Fruit fly (Drosophila melanogaster) whole organism, embryonic: Measurements from ENCODE around the gene CG33721.

ENCODE experiments used
- ATbp ChIP-seq: fragments of 200-800 bp; sonication (Bioruptor generic); optimal IDR thresholded peaks from 2 replicates; lab custom pipeline; 2017; ENCODE audit warnings: missing biosample characterization, mild to moderate bottlenecking, missing genetic modification characterization, missing genetic modification reagents
- CG10366 ChIP-seq: fragments of 200-800 bp; sonication (Bioruptor generic); IDR thresholded peaks from 2 replicates; pipeline ENCODE4 v1.3.6; 2022; ENCODE audit warnings: missing biosample characterization, missing genetic modification characterization
- CG11560 ChIP-seq: fragments of 200-800 bp; sonication (Bioruptor generic); IDR thresholded peaks from 3 replicates; pipeline ENCODE4 v1.3.6; 2022; ENCODE audit warnings: missing biosample characterization, missing genetic modification characterization
- CG12299 ChIP-seq: fragments of 200-800 bp; sonication (Bioruptor generic); optimal IDR thresholded peaks from 2 replicates; lab custom pipeline; 2018; ENCODE audit warnings: missing biosample characterization, mild to moderate bottlenecking, missing genetic modification characterization
- CG1233 ChIP-seq: fragments of 200-800 bp; sonication (Bioruptor generic); optimal IDR thresholded peaks from 4 replicates; lab custom pipeline; 2018; ENCODE audit warnings: missing biosample characterization, mild to moderate bottlenecking, missing genetic modification characterization
- CG12659 ChIP-seq: fragments of 200-800 bp; sonication (Bioruptor generic); optimal IDR thresholded peaks from 3 replicates; lab custom pipeline; 2017; ENCODE audit warnings: mild to moderate bottlenecking, missing biosample characterization, missing genetic modification reagents, missing genetic modification characterization
- CG13287 ChIP-seq: fragments of 200-800 bp; sonication (Bioruptor generic); IDR thresholded peaks from 2 replicates; pipeline ENCODE4 v1.3.6; 2022; ENCODE audit warnings: missing biosample characterization, missing genetic modification characterization; ENCODE audit not compliant: partially characterized antibody
- CG14441 ChIP-seq: fragments of 200-800 bp; sonication (Bioruptor generic); IDR thresholded peaks from 2 replicates; pipeline ENCODE4 v1.3.6; 2022; ENCODE audit warnings: missing biosample characterization, missing genetic modification characterization
- CG14710 ChIP-seq: fragments of 200-800 bp; sonication (Bioruptor generic); optimal IDR thresholded peaks from 3 replicates; lab custom pipeline; 2019; ENCODE audit warnings: missing biosample characterization, mild to moderate bottlenecking, missing genetic modification characterization, moderate library complexity
- CG16815 ChIP-seq: fragments of 200-800 bp; sonication (Bioruptor generic); optimal IDR thresholded peaks from 3 replicates; lab custom pipeline; 2017; ENCODE audit warnings: missing biosample characterization, mild to moderate bottlenecking, missing genetic modification characterization
- CG18476 ChIP-seq: fragments of 200-800 bp; sonication (Bioruptor generic); optimal IDR thresholded peaks from 2 replicates; lab custom pipeline; 2016; ENCODE audit warnings: missing biosample characterization, mild to moderate bottlenecking, missing genetic modification characterization
- CG2116 ChIP-seq: fragments of 200-800 bp; sonication (Bioruptor generic); optimal IDR thresholded peaks from 3 replicates; lab custom pipeline; 2018; ENCODE audit warnings: missing biosample characterization, mild to moderate bottlenecking, missing genetic modification characterization
- CG2202 ChIP-seq: fragments of 200-800 bp; sonication (Bioruptor generic); optimal IDR thresholded peaks from 2 replicates; lab custom pipeline; 2018; ENCODE audit warnings: missing biosample characterization, mild to moderate bottlenecking, missing genetic modification characterization
- CG4360 ChIP-seq: fragments of 200-800 bp; sonication (Bioruptor generic); IDR thresholded peaks from 2 replicates; pipeline ENCODE4 v1.3.6; 2022; ENCODE audit warnings: missing biosample characterization, missing genetic modification characterization
- CG6791 ChIP-seq: fragments of 200-800 bp; sonication (Bioruptor generic); IDR thresholded peaks from 3 replicates; pipeline ENCODE4 v1.3.6; 2022; ENCODE audit warnings: missing biosample characterization, missing genetic modification characterization; ENCODE audit not compliant: partially characterized antibody
- CG7271 ChIP-seq: fragments of 200-800 bp; sonication (Bioruptor generic); optimal IDR thresholded peaks from 2 replicates; lab custom pipeline; 2018; ENCODE audit warnings: missing biosample characterization, mild to moderate bottlenecking, missing genetic modification characterization, moderate library complexity
- Dad ChIP-seq: fragments of 200-800 bp; sonication (Bioruptor generic); optimal IDR thresholded peaks from 3 replicates; lab custom pipeline; 2016; ENCODE audit warnings: missing biosample characterization, missing genetic modification characterization
- Dll ChIP-seq: fragments of 200-800 bp; sonication (Bioruptor generic); IDR thresholded peaks from 4 replicates; pipeline ENCODE4 v1.3.6; 2022; ENCODE audit warnings: missing biosample characterization, missing genetic modification characterization; ENCODE audit not compliant: partially characterized antibody
- Doc2 ChIP-seq: fragments of 200-800 bp; sonication (Bioruptor generic); IDR thresholded peaks from 2 replicates; pipeline ENCODE4 v1.3.6; 2022; ENCODE audit warnings: missing biosample characterization, missing genetic modification characterization
- Dp ChIP-seq: fragments of 200-800 bp; sonication (Bioruptor generic); optimal IDR thresholded peaks from 2 replicates; lab custom pipeline; 2018; ENCODE audit warnings: missing biosample characterization, mild to moderate bottlenecking, missing genetic modification characterization, moderate library complexity
- Dref ChIP-seq: fragments of 200-800 bp; sonication (Bioruptor generic); IDR thresholded peaks from 2 replicates; pipeline ENCODE4 v1.3.6; 2022; ENCODE audit warnings: missing biosample characterization, missing genetic modification characterization
- E2f2 ChIP-seq: fragments of 200-800 bp; sonication (Bioruptor generic); IDR thresholded peaks from 2 replicates; pipeline ENCODE4 v1.3.6; 2022; ENCODE audit warnings: missing biosample characterization, missing genetic modification characterization
- Eip74EF ChIP-seq, 2 experiments: fragments of 200-800 bp in 1 of 2; fragments of >200 bp in 1 of 2; sonication (Bioruptor generic) in 1 of 2; optimal IDR thresholded peaks; 2 replicates each; lab custom pipeline; 2017 to 2019; ENCODE audit warnings: missing biosample characterization in 2 of 2, missing genetic modification characterization in 2 of 2, mild to moderate bottlenecking in 1 of 2, moderate library complexity in 1 of 2
- Elba2 ChIP-seq: fragments of 200-800 bp; sonication (Bioruptor generic); optimal IDR thresholded peaks from 3 replicates; lab custom pipeline; 2016; ENCODE audit warnings: missing biosample characterization, missing genetic modification characterization
- HLHmδ ChIP-seq: fragments of 200-800 bp; sonication (Bioruptor generic); optimal IDR thresholded peaks from 2 replicates; lab custom pipeline; 2018; ENCODE audit warnings: missing biosample characterization, mild to moderate bottlenecking, missing genetic modification characterization, moderate library complexity
- NC2β ChIP-seq: fragments of 200-800 bp; sonication (Bioruptor generic); optimal IDR thresholded peaks from 2 replicates; lab custom pipeline; 2016; ENCODE audit warnings: missing biosample characterization, missing genetic modification characterization
- PHDP ChIP-seq: fragments of 200-800 bp; sonication (Bioruptor generic); optimal IDR thresholded peaks from 3 replicates; lab custom pipeline; 2018; ENCODE audit warnings: missing biosample characterization, mild to moderate bottlenecking, missing genetic modification characterization, moderate library complexity
- Trl ChIP-seq, 3 experiments: fragments of >200 bp in 2 of 3; fragments of 200-800 bp in 1 of 3; sonication (Bioruptor generic) in 1 of 3; optimal IDR thresholded peaks; 2 replicates in 1 of 3; 3 replicates in 2 of 3; lab custom pipeline; 2016 to 2017; ENCODE audit warnings: missing biosample characterization in 1 of 3, missing genetic modification characterization in 1 of 3
- abd-A ChIP-seq: fragments of 200-800 bp; sonication (Bioruptor generic); optimal IDR thresholded peaks from 3 replicates; lab custom pipeline; 2019; ENCODE audit warnings: missing biosample characterization, mild to moderate bottlenecking, missing genetic modification characterization, moderate library complexity
- ac ChIP-seq: fragments of 200-800 bp; sonication (Bioruptor generic); optimal IDR thresholded peaks from 3 replicates; lab custom pipeline; 2017; ENCODE audit warnings: missing biosample characterization, mild to moderate bottlenecking, missing genetic modification characterization
- dimm ChIP-seq: fragments of 200-800 bp; sonication (Bioruptor generic); IDR thresholded peaks from 2 replicates; pipeline ENCODE4 v1.3.6; 2022; ENCODE audit warnings: missing biosample characterization, missing genetic modification characterization
- dmrt99B ChIP-seq: fragments of 200-800 bp; sonication (Bioruptor generic); optimal IDR thresholded peaks from 2 replicates; lab custom pipeline; 2018; ENCODE audit warnings: missing biosample characterization, mild to moderate bottlenecking, missing genetic modification characterization, moderate library complexity
- ftz-f1 ChIP-seq: fragments of 200-800 bp; sonication (Bioruptor generic); optimal IDR thresholded peaks from 2 replicates; lab custom pipeline; 2016; ENCODE audit warnings: missing biosample characterization, missing genetic modification characterization
- gsb-n ChIP-seq: fragments of 200-800 bp; sonication (Bioruptor generic); optimal IDR thresholded peaks from 3 replicates; lab custom pipeline; 2018; ENCODE audit warnings: missing biosample characterization, mild to moderate bottlenecking, missing genetic modification characterization
- inv ChIP-seq: fragments of 200-800 bp; sonication (Bioruptor generic); IDR thresholded peaks from 2 replicates; pipeline ENCODE4 v1.3.6; 2022; ENCODE audit warnings: missing biosample characterization, missing genetic modification characterization; ENCODE audit not compliant: partially characterized antibody
- jing ChIP-seq: fragments of 200-800 bp; sonication (Bioruptor generic); optimal IDR thresholded peaks from 2 replicates; lab custom pipeline; 2018; ENCODE audit warnings: missing biosample characterization, mild to moderate bottlenecking, missing genetic modification characterization
- knrl ChIP-seq: fragments of 200-800 bp; sonication (Bioruptor generic); IDR thresholded peaks from 3 replicates; pipeline ENCODE4 v1.3.6; 2022; ENCODE audit warnings: missing biosample characterization, missing genetic modification characterization; ENCODE audit not compliant: partially characterized antibody
- mld ChIP-seq: fragments of 200-800 bp; sonication (Bioruptor generic); IDR thresholded peaks from 3 replicates; pipeline ENCODE4 v1.3.6; 2022; ENCODE audit warnings: missing biosample characterization, missing genetic modification characterization; ENCODE audit not compliant: partially characterized antibody
- nerfin-2 ChIP-seq: fragments of 200-800 bp; sonication (Bioruptor generic); IDR thresholded peaks from 2 replicates; pipeline ENCODE4 v1.3.6; 2022; ENCODE audit warnings: missing biosample characterization, missing genetic modification characterization; ENCODE audit not compliant: partially characterized antibody
- onecut ChIP-seq: fragments of 200-800 bp; sonication (Bioruptor generic); IDR thresholded peaks from 2 replicates; pipeline ENCODE4 v1.3.6; 2022; ENCODE audit warnings: missing biosample characterization, missing genetic modification characterization
- otp ChIP-seq: fragments of 200-800 bp; sonication (Bioruptor generic); IDR thresholded peaks from 3 replicates; pipeline ENCODE4, ENCODE4 v1.3.6; 2022; ENCODE audit warnings: missing biosample characterization, missing genetic modification characterization
- rib ChIP-seq: fragments of 200-800 bp; sonication (Bioruptor generic); IDR thresholded peaks from 2 replicates; pipeline ENCODE4 v1.3.6; 2022; ENCODE audit warnings: missing biosample characterization, missing genetic modification characterization
- salm ChIP-seq: fragments of 200-800 bp; sonication (Bioruptor generic); optimal IDR thresholded peaks from 2 replicates; lab custom pipeline; 2018; ENCODE audit warnings: missing biosample characterization, mild to moderate bottlenecking, missing genetic modification characterization
- schlank ChIP-seq: fragments of 200-800 bp; sonication (Bioruptor generic); optimal IDR thresholded peaks from 2 replicates; lab custom pipeline; 2018; ENCODE audit warnings: missing biosample characterization, mild to moderate bottlenecking, missing genetic modification characterization
- sens ChIP-seq: fragments of 200-800 bp; sonication (Bioruptor generic); peaks from one replicate; lab custom pipeline; 2016; ENCODE audit warnings: missing biosample characterization, missing genetic modification characterization
- slp2 ChIP-seq: fragments of 200-800 bp; sonication (Bioruptor generic); optimal IDR thresholded peaks from 2 replicates; lab custom pipeline; 2016; ENCODE audit warnings: missing biosample characterization, missing genetic modification characterization
- stwl ChIP-seq: fragments of 200-800 bp; sonication (Bioruptor generic); optimal IDR thresholded peaks from 3 replicates; lab custom pipeline; 2018; ENCODE audit warnings: missing biosample characterization, mild to moderate bottlenecking, missing genetic modification characterization, moderate library complexity
- vvl ChIP-seq: fragments of 200-800 bp; sonication (Bioruptor generic); IDR thresholded peaks from 2 replicates; pipeline ENCODE4 v1.3.6; 2022; ENCODE audit warnings: missing biosample characterization, missing genetic modification characterization

CG33721 gene

DNA sequence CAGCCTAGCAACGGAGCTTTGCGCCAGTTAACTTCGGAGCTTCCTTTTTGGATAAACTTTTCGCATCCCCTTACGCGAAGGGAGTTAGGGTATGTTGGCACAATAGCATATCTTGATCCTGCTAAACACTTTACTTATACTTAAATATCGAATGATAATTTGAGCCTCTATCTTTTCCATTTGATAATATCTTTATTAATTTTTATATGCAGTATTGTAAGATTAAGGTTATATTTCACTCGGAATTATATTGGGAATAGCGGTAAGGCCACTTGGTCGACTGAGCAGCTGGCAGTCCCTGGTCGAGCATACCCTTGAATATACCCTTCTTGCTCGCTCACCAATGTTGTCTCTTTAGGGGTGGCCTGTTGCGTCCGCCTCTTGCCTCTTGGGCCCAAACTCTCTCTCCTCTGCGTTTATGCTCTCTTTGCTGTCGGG is 37.9 kb downstream of the CG33721 start (continued):
- TF ChIP-seq Eip74EF (GFP tag; optimal IDR thresholded peaks at IDR 0.05; lab: Kevin White, UChicago) = peak in 1 of 2 experiments; percentile 9
- TF ChIP-seq HLHmδ (GFP tag; lab: Kevin White, UChicago) = no peak
- peak; percentile 26 for TF ChIP-seq CG18476
- peak; percentile 59 for TF ChIP-seq PHDP (tag; lab: Kevin White, UChicago)
- TF ChIP-seq CG2202 (tag; lab: Kevin White, UChicago) = no peak
- no peak for TF ChIP-seq stwl (tag; lab: Kevin White, UChicago)
- TF ChIP-seq ATbp (GFP tag; lab: Kevin White, UChicago) = peak; percentile 54
- no peak for TF ChIP-seq Dad
- peak; percentile 47 for TF ChIP-seq CG16815
- TF ChIP-seq rib (GFP tag; lab: Robert Waterston, UW) = no peak
- no peak for TF ChIP-seq Doc2
- peak; percentile 69; the same call in 2 of the 3 replicates for TF ChIP-seq otp (GFP tag; lab: Robert Waterston, UW)
- TF ChIP-seq CG2116 (GFP tag; lab: Kevin White, UChicago) = peak; percentile 14
- no peak for TF ChIP-seq Dll (GFP tag; lab: Robert Waterston, UW)
- no peak for TF ChIP-seq salm (tag; lab: Kevin White, UChicago)
- peak; percentile 23 for TF ChIP-seq schlank (tag; lab: Kevin White, UChicago)
- no peak for TF ChIP-seq Elba2 (GFP tag; lab: Kevin White, UChicago)
- TF ChIP-seq Dp = no peak
- peak; percentile 78 for TF ChIP-seq CG14441 (GFP tag; lab: Robert Waterston, UW)
- TF ChIP-seq CG4360 (GFP tag; lab: Robert Waterston, UW) = no peak; the same call in 1 of the 2 replicates
- TF ChIP-seq E2f2 (GFP tag; lab: Robert Waterston, UW) = peak; percentile 54
- TF ChIP-seq CG12299 (tag; lab: Kevin White, UChicago) = peak; percentile 31
- peak; percentile 38; the same call in 1 of the 2 replicates for TF ChIP-seq onecut (GFP tag; lab: Robert Waterston, UW)
- TF ChIP-seq CG6791 (GFP tag; lab: Robert Waterston, UW) = 0 out of 3 replicates have a peak, but pooled peaks have one; percentile 4
- no peak for TF ChIP-seq knrl (GFP tag; lab: Robert Waterston, UW)
- TF ChIP-seq gsb-n (tag; lab: Kevin White, UChicago) = no peak
- TF ChIP-seq slp2 (GFP tag; lab: Kevin White, UChicago) = no peak
- no peak for TF ChIP-seq CG7271 (tag; lab: Kevin White, UChicago)
- peak; percentile 25 for TF ChIP-seq jing (GFP tag; lab: Kevin White, UChicago)
- peak; percentile 76 for TF ChIP-seq CG10366 (GFP tag; lab: Robert Waterston, UW)
- TF ChIP-seq vvl = peak; percentile 72
- no peak for TF ChIP-seq ftz-f1 (GFP tag; lab: Kevin White, UChicago)
- peak; percentile 82 for TF ChIP-seq dmrt99B
- TF ChIP-seq abd-A (tag; lab: Kevin White, UChicago) = no peak

DNA sequence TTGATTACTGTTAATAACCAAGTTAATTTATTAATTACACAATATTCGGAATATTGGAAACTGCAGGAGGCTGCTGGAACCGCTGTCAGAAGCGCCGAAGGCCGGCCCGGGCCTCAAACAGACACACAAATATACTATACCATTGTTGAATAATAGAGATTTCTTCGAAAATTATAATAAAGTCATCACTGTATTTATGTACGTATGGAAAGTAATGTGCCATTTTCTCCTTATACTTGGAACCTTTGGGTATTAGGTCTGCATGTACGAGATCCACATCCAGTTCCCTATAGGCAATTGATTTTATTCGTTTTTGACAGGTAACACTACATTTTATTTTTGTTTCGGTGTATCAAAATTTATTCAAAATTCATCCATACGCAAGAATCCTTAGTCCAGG is 41.7 kb downstream of the CG33721 start, which contains the start of gene CG7069:
Gene CG7069, plus strand, starts transcription at position 301 of the 400 bp plus-strand sequence.
- TF ChIP-seq sens (peak; percentile 0), dimm (no peak)

DNA sequence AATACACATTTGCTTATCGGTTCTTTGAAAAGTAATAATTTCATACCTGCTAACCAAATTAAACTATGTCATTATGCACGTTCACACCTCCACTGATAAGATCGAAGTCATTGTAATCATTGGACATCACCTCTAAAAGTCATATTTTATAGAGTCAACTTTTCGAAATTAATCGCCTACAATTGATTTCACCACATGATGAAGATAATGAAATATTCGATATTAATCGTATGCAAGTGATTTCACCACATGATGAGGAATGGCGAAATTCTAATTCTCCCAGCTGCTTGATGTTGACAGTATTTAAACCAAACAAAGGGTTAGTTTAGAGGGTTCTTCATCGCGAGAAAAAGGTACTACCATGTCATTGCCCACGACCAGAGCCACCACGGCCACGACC is 44.8 kb downstream of the CG33721 start, which contains the start of gene CG18596:
Gene CG18596, plus strand, starts transcription at position 250 of the 400 bp plus-strand sequence.
- TF ChIP-seq Dref (GFP tag; lab: Robert Waterston, UW) (peak; percentile 64), nerfin-2 (peak; percentile 91), CG12659 (GFP tag; lab: Kevin White, UChicago) (peak; percentile 33), NC2β (GFP tag; lab: Kevin White, UChicago) (no peak), CG13287 (GFP tag; lab: Robert Waterston, UW) (peak; percentile 98), CG1233 (GFP tag; lab: Kevin White, UChicago) (no peak), ac (GFP tag; lab: Kevin White, UChicago) (no peak), mld (peak; percentile 84; the same call in 2 of the 3 replicates), CG11560 (no peak), CG14710 (tag; lab: Kevin White, UChicago) (peak; percentile 43), Trl (optimal IDR thresholded peaks at IDR 0.05; lab: Kevin White, UChicago) (no peak), Trl (GFP tag; optimal IDR thresholded peaks at IDR 0.05; lab: Kevin White, UChicago) (no peak), inv (GFP tag; lab: Robert Waterston, UW) (peak; percentile 88)
